Fruit fly (Drosophila melanogaster) whole organism, wandering third instar larva: ENCODE results near the gene CG13674.

Experiments
- Abd-B ChIP-seq: fragments of >200 bp; optimal IDR thresholded peaks from 2 replicates; lab custom pipeline; 2017; ENCODE audit warnings: missing biosample characterization, missing genetic modification characterization
- CG32264 ChIP-seq: fragments of 200-800 bp; sonication (Bioruptor generic); optimal IDR thresholded peaks from 2 replicates; lab custom pipeline; 2016; ENCODE audit warnings: missing biosample characterization, missing genetic modification characterization
- CG9705 ChIP-seq: fragments of 200-800 bp; sonication (Bioruptor generic); optimal IDR thresholded peaks from 2 replicates; lab custom pipeline; 2018; ENCODE audit warnings: missing biosample characterization, mild to moderate bottlenecking, missing genetic modification characterization
- CrebA ChIP-seq: fragments of 200-800 bp; sonication (Bioruptor generic); optimal IDR thresholded peaks from 2 replicates; lab custom pipeline; 2016; ENCODE audit warnings: missing biosample characterization, mild to moderate bottlenecking, missing genetic modification characterization, borderline replicate concordance
- Dfd ChIP-seq: fragments of >200 bp; optimal IDR thresholded peaks from 2 replicates; lab custom pipeline; 2017; ENCODE audit warnings: missing biosample characterization, missing genetic modification characterization
- Dif ChIP-seq: fragments of 200-275, 200-300 bp; sonication (Bioruptor generic); optimal IDR thresholded peaks from 2 replicates; lab custom pipeline; 2018; ENCODE audit warnings: missing biosample characterization, missing genetic modification characterization; ENCODE audit not compliant: partially characterized antibody
- GATAd ChIP-seq: sonication (Bioruptor generic); optimal IDR thresholded peaks from 2 replicates; lab custom pipeline; 2016; ENCODE audit warnings: missing biosample characterization, missing genetic modification characterization
- HLH106 ChIP-seq: fragments of 200-800 bp; optimal IDR thresholded peaks from 3 replicates; lab custom pipeline; 2019; ENCODE audit warnings: missing biosample characterization, mild to moderate bottlenecking, missing genetic modification characterization, moderate library complexity
- Hnf4 ChIP-seq: fragments of 200-800 bp; sonication (Bioruptor generic); optimal IDR thresholded peaks from 2 replicates; lab custom pipeline; 2016; ENCODE audit warnings: missing biosample characterization, mild to moderate bottlenecking, missing genetic modification characterization
- Hr78 ChIP-seq: fragments of >200 bp; optimal IDR thresholded peaks from 2 replicates; lab custom pipeline; 2017; ENCODE audit warnings: missing biosample characterization, missing genetic modification characterization
- Hr83 ChIP-seq: fragments of 200-300 bp; sonication (Bioruptor generic); optimal IDR thresholded peaks from 2 replicates; lab custom pipeline; 2016; ENCODE audit warnings: missing biosample characterization, mild to moderate bottlenecking, missing genetic modification characterization, moderate library complexity; ENCODE audit not compliant: poor library complexity, severe bottlenecking
- Jra ChIP-seq: sonication (Bioruptor generic); optimal IDR thresholded peaks from 2 replicates; lab custom pipeline; 2016; ENCODE audit warnings: missing biosample characterization, missing genetic modification characterization
- Mio ChIP-seq: sonication (Bioruptor generic); optimal IDR thresholded peaks from 2 replicates; lab custom pipeline; 2016; ENCODE audit warnings: missing biosample characterization, missing genetic modification characterization
- Myc ChIP-seq: fragments of >200 bp; optimal IDR thresholded peaks from 2 replicates; lab custom pipeline; 2017
- N ChIP-seq: fragments of >200 bp; optimal IDR thresholded peaks from 2 replicates; lab custom pipeline; 2018; ENCODE audit warnings: missing biosample characterization, missing external identifiers, missing genetic modification characterization
- OdsH ChIP-seq: fragments of 200-800 bp; sonication (Bioruptor generic); optimal IDR thresholded peaks from 2 replicates; lab custom pipeline; 2016; ENCODE audit warnings: missing biosample characterization, mild to moderate bottlenecking, missing genetic modification characterization
- Rel ChIP-seq, 2 experiments: fragments of 200-800 bp; sonication (Bioruptor generic) in 1 of 2; optimal IDR thresholded peaks; 2 replicates in 1 of 2; 3 replicates in 1 of 2; lab custom pipeline; 2016 to 2019; ENCODE audit warnings: mild to moderate bottlenecking in 2 of 2, missing biosample characterization in 2 of 2, missing genetic modification characterization in 2 of 2, moderate library complexity in 1 of 2
- Sp1 ChIP-seq: fragments of 200-800 bp; sonication (Bioruptor generic); optimal IDR thresholded peaks from 3 replicates; lab custom pipeline; 2019; ENCODE audit warnings: missing biosample characterization, mild to moderate bottlenecking, missing genetic modification characterization, moderate library complexity
- Vsx2 ChIP-seq: fragments of 200-300, 225-300 bp; sonication (Bioruptor generic); optimal IDR thresholded peaks from 2 replicates; lab custom pipeline; 2018; ENCODE audit warnings: missing biosample characterization, missing genetic modification characterization; ENCODE audit not compliant: partially characterized antibody
- br ChIP-seq: fragments of 200-800 bp; sonication (Bioruptor generic); optimal IDR thresholded peaks from 2 replicates; lab custom pipeline; 2016; ENCODE audit warnings: missing biosample characterization, missing genetic modification characterization
- brk ChIP-seq: fragments of 200-800 bp; sonication (Bioruptor generic); optimal IDR thresholded peaks from 2 replicates; lab custom pipeline; 2016; ENCODE audit warnings: missing biosample characterization, mild to moderate bottlenecking, missing genetic modification characterization
- dl ChIP-seq, 2 experiments: fragments of 175-275, 200-275 bp in 1 of 2; fragments of 200-275 bp in 1 of 2; sonication (Bioruptor generic); optimal IDR thresholded peaks; lab custom pipeline; 2018; ENCODE audit warnings: mild to moderate bottlenecking in 2 of 2, missing biosample characterization in 2 of 2, missing genetic modification characterization in 2 of 2, moderate library complexity in 2 of 2; ENCODE audit not compliant: partially characterized antibody in 2 of 2, insufficient read depth in 1 of 2
- dmrt93B ChIP-seq: fragments of 200-800 bp; sonication (Bioruptor generic); optimal IDR thresholded peaks from 2 replicates; lab custom pipeline; 2018; ENCODE audit warnings: missing biosample characterization, mild to moderate bottlenecking, missing genetic modification characterization
- dsf ChIP-seq: sonication (Bioruptor generic); optimal IDR thresholded peaks from 2 replicates; lab custom pipeline; 2016; ENCODE audit warnings: missing biosample characterization, missing genetic modification characterization, borderline replicate concordance
- ey ChIP-seq: fragments of 200-800 bp; sonication (Bioruptor generic); optimal IDR thresholded peaks from 2 replicates; lab custom pipeline; 2016; ENCODE audit warnings: missing biosample characterization, missing genetic modification characterization
- foxo ChIP-seq, 2 experiments: fragments of 200-800 bp; sonication (Bioruptor generic); optimal IDR thresholded peaks; 2 replicates in 1 of 2; 3 replicates in 1 of 2; lab custom pipeline; 2016 to 2017; ENCODE audit warnings: missing biosample characterization in 2 of 2, missing genetic modification characterization in 2 of 2
- fru ChIP-seq: fragments of 200-800 bp; sonication (Bioruptor generic); optimal IDR thresholded peaks from 3 replicates; lab custom pipeline; 2016; ENCODE audit warnings: missing biosample characterization, mild to moderate bottlenecking, missing genetic modification characterization
- h ChIP-seq: fragments of 200-800 bp; sonication (Bioruptor generic); optimal IDR thresholded peaks from 3 replicates; lab custom pipeline; 2016; ENCODE audit warnings: missing biosample characterization, mild to moderate bottlenecking, missing genetic modification characterization
- jim ChIP-seq: fragments of 175-275, 200-325 bp; sonication (Bioruptor generic); optimal IDR thresholded peaks from 2 replicates; lab custom pipeline; 2016; ENCODE audit warnings: missing biosample characterization, mild to moderate bottlenecking, missing genetic modification characterization
- lola ChIP-seq: fragments of >200 bp; optimal IDR thresholded peaks from 2 replicates; lab custom pipeline; 2017; ENCODE audit warnings: missing biosample characterization, missing genetic modification characterization
- pan ChIP-seq: fragments of >200 bp; optimal IDR thresholded peaks from 2 replicates; lab custom pipeline; 2017
- psq ChIP-seq: fragments of 200-800 bp; sonication (Bioruptor generic); optimal IDR thresholded peaks from 3 replicates; lab custom pipeline; 2017; ENCODE audit warnings: missing biosample characterization, mild to moderate bottlenecking, missing genetic modification characterization, moderate library complexity
- rgr ChIP-seq: fragments of 200-800 bp; sonication (Bioruptor generic); optimal IDR thresholded peaks from 3 replicates; lab custom pipeline; 2016; ENCODE audit warnings: missing biosample characterization, mild to moderate bottlenecking, missing genetic modification characterization
- sage ChIP-seq: fragments of 200-800 bp; sonication (Bioruptor generic); optimal IDR thresholded peaks from 2 replicates; lab custom pipeline; 2016; ENCODE audit warnings: missing biosample characterization, mild to moderate bottlenecking, missing genetic modification characterization
- sv ChIP-seq: fragments of 200-800 bp; sonication (Bioruptor generic); optimal IDR thresholded peaks from 3 replicates; lab custom pipeline; 2016; ENCODE audit warnings: missing biosample characterization, missing genetic modification characterization
- tai ChIP-seq: sonication (Bioruptor generic); optimal IDR thresholded peaks from 2 replicates; lab custom pipeline; 2016; ENCODE audit warnings: missing biosample characterization, missing genetic modification characterization
- usp ChIP-seq: fragments of >200 bp; optimal IDR thresholded peaks from 2 replicates; lab custom pipeline; 2017; ENCODE audit warnings: missing biosample characterization, missing genetic modification characterization
- woc ChIP-seq: sonication (Bioruptor generic); optimal IDR thresholded peaks from 2 replicates; lab custom pipeline; 2016; ENCODE audit warnings: missing biosample characterization, mild to moderate bottlenecking, missing genetic modification characterization

CG13674 gene

DNA sequence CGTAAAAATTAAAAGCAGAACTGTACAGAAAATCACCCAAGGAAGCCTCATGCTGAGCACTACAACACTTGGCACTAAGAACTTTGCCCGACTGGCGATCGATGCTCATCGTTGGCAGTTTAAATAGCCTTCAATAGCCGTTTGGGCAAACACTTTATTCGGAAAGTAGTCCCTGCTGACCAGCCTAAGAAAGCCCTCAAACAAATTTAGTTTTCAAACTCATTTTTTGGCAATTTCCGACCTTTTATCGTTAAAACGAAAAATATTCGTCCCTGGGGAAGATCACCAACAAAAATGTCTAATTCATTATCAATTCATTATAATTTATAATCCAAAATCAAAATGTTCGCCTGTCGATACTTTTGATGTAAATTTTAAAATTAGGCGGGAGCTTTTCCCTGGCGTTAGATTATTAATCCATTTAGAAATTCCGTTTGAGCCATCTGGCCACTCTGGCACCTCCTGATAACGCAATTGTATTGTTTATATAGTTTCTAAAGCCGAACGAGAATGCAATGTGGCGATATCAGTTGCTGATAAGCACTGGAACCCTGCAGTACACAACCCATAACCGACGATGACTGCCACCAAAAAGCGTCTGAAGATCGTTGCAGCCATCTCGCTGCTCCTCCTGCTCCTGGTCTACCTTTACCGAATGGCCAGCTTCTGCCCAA lies 38.2 kb downstream of the CG13674 start, which contains the start of the genes mthl7 and Uxs:
Gene mthl7, minus strand, starts transcription at position 51 of the 674 bp plus-strand sequence.
Gene Uxs, plus strand, starts transcription at position 460 of the 674 bp plus-strand sequence.
- TF ChIP-seq lola (GFP tag; lab: Kevin White, UChicago) (no peak), br (GFP tag; lab: Kevin White, UChicago) (no peak), OdsH (GFP tag; lab: Kevin White, UChicago) (no peak), usp (GFP tag; lab: Kevin White, UChicago) (no peak), Mio (no peak), foxo (GFP tag; optimal IDR thresholded peaks at IDR 0.05; lab: Kevin White, UChicago) (no peak), Hr78 (GFP tag; lab: Kevin White, UChicago) (no peak), CrebA (GFP tag; lab: Kevin White, UChicago) (no peak), Jra (GFP tag; lab: Kevin White, UChicago) (no peak), Hr83 (GFP tag; lab: Kevin White, UChicago) (no peak), ey (GFP tag; lab: Kevin White, UChicago) (no peak), Abd-B (no peak), h (GFP tag; lab: Kevin White, UChicago) (no peak), HLH106 (no peak), GATAd (no peak), jim (GFP tag; lab: Kevin White, UChicago) (no peak), dsf (no peak), rgr (no peak)

DNA sequence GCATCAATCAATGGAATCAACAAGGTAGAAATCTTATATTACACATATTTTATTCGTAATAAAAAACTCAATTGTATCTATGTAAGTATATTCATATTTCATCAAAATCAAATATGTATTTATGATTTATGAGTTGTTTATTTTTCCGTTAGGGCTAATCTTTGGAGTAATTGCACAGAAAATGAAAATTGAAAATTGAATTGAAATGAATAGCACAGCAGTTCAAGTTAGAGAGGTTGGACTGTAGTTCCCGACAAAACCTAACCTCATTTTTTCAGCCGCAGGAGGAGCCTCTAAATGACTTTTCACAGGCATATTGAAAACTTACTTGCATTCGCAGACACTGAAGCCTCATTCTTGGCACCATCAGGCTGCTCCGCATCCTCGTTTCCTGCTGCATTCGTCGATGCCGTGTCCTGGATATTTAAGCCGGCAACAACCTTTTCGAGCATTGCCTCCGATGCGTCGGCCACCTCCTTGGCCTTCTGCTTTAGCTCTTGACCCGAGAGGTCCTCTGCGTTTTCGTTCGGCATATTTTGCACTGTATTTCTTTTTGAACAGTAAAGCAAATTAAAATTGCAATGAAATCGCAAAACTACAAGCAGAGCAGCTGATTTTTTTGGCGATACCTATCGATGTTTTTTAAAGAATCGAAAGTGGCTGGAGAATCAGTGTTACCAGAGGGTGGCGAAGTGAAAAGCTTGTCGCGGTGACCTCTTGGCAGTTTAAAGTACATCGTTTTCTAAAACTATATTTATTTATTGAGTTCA lies 40.8 kb downstream of the CG13674 start, which contains the start of gene Nmt:
Gene Nmt, minus strand, starts transcription at position 635 of the 770 bp plus-strand sequence.
- TF ChIP-seq Hr78 (GFP tag; lab: Kevin White, UChicago), result no peak
- peak in 1 of 2 experiments; percentile 58 for TF ChIP-seq foxo (GFP tag; optimal IDR thresholded peaks at IDR 0.05; lab: Kevin White, UChicago)
- TF ChIP-seq sage (GFP tag; lab: Kevin White, UChicago), result no peak
- TF ChIP-seq dl (GFP tag; optimal IDR thresholded peaks at IDR 0.05; lab: Kevin White, UChicago; ENCODE audit: insufficient read depth in 1 of 2, partially characterized antibody in 2 of 2), result no peak
- TF ChIP-seq ey (GFP tag; lab: Kevin White, UChicago), result peak; percentile 24
- TF ChIP-seq Mio, result no peak
- no peak for TF ChIP-seq usp (GFP tag; lab: Kevin White, UChicago)
- TF ChIP-seq rgr, result peak; percentile 44
- no peak for TF ChIP-seq Abd-B
- TF ChIP-seq psq (GFP tag; lab: Kevin White, UChicago), result peak; percentile 30
- TF ChIP-seq CrebA (GFP tag; lab: Kevin White, UChicago), result no peak
- no peak for TF ChIP-seq Dfd
- no peak for TF ChIP-seq Myc (lab: Kevin White, UChicago)
- no peak for TF ChIP-seq dsf
- no peak for TF ChIP-seq dmrt93B (GFP tag; lab: Kevin White, UChicago)
- no peak for TF ChIP-seq CG9705 (GFP tag; lab: Kevin White, UChicago)
- peak; percentile 1 for TF ChIP-seq h (GFP tag; lab: Kevin White, UChicago)
- TF ChIP-seq Hr83 (GFP tag; lab: Kevin White, UChicago), result peak; percentile 44
- no peak for TF ChIP-seq Vsx2
- no peak for TF ChIP-seq jim (GFP tag; lab: Kevin White, UChicago)
- no peak for TF ChIP-seq sv (GFP tag; lab: Kevin White, UChicago)
- no peak for TF ChIP-seq Rel (GFP tag; optimal IDR thresholded peaks at IDR 0.05; lab: Kevin White, UChicago)
- TF ChIP-seq Rel (tag; optimal IDR thresholded peaks at IDR 0.05; lab: Kevin White, UChicago), result no peak
- no peak for TF ChIP-seq CG32264 (GFP tag; lab: Kevin White, UChicago)
- TF ChIP-seq brk, result no peak
- TF ChIP-seq fru, result no peak
- TF ChIP-seq OdsH (GFP tag; lab: Kevin White, UChicago), result peak; percentile 49
- no peak for TF ChIP-seq br (GFP tag; lab: Kevin White, UChicago)
- no peak for TF ChIP-seq Sp1 (GFP tag; lab: Kevin White, UChicago)
- TF ChIP-seq N (GFP tag; lab: Kevin White, UChicago), result no peak
- TF ChIP-seq Jra (GFP tag; lab: Kevin White, UChicago), result no peak
- peak; percentile 52 for TF ChIP-seq woc
- TF ChIP-seq lola (GFP tag; lab: Kevin White, UChicago), result no peak
- no peak for TF ChIP-seq tai (GFP tag; lab: Kevin White, UChicago)
- no peak for TF ChIP-seq Hnf4
- TF ChIP-seq pan, result no peak
- no peak for TF ChIP-seq Dif (GFP tag; lab: Kevin White, UChicago)
- no peak for TF ChIP-seq GATAd
- TF ChIP-seq HLH106, result no peak
- TF ChIP-seq, all 38 proteins: peak for 8
